Fruit fly (Drosophila melanogaster): ENCODE results near the gene CG12288.

The CG12288 gene

DNA sequence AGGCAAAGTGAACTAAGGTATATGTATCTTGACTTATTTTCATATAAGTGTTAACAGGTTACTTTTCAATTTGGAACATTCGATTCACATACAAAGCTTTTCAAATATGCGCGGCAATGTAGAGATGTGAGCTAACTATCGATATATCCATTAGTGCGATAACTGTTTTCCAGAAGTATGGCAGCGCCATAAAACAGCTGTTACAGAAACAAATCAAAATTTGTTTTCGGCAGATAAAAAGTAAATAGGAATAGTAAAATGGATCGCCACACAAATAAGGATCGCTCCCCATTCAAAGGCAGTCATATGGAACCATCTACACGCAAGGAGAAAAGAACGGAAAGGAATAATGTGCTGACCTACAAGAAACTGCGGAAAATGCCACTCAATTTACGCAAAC, 22.7 kb downstream of the CG12288 start, which contains the start of the genes CG32832, CG31743 and CG34313 (continued):
- TF ChIP-seq org-1 (GFP tag; optimal IDR thresholded peaks at IDR 0.05) (no peak), lbe (GFP tag; optimal IDR thresholded peaks at IDR 0.05) (no peak), Ets97D (GFP tag; optimal IDR thresholded peaks at IDR 0.05) (peak; percentile 52), CG3995 (GFP tag; optimal IDR thresholded peaks at IDR 0.05) (no peak), CG18011 (GFP tag; optimal IDR thresholded peaks at IDR 0.05) (no peak), en (GFP tag; optimal IDR thresholded peaks at IDR 0.05) (no peak), HHEX (GFP tag; optimal IDR thresholded peaks at IDR 0.05) (no peak), CG9817 (tag; optimal IDR thresholded peaks at IDR 0.05) (no peak), CG12391 (tag; optimal IDR thresholded peaks at IDR 0.05) (no peak), cg (GFP tag; optimal IDR thresholded peaks at IDR 0.05) (no peak), CrebB (tag; optimal IDR thresholded peaks at IDR 0.05) (no peak), pnt (GFP tag; optimal IDR thresholded peaks at IDR 0.05) (no peak), crc (GFP tag; optimal IDR thresholded peaks at IDR 0.05) (no peak), lilli (GFP tag; optimal IDR thresholded peaks at IDR 0.05) (no peak), Lim3 (GFP tag; IDR thresholded peaks at IDR 0.05) (no peak), Med (GFP tag) (no peak), ap (GFP tag; IDR thresholded peaks at IDR 0.05) (no peak), aop (GFP tag; IDR thresholded peaks at IDR 0.05) (no peak), sim (GFP tag; IDR thresholded peaks at IDR 0.05) (no peak), Asciz (GFP tag; optimal IDR thresholded peaks at IDR 0.05) (no peak), ssp (GFP tag; IDR thresholded peaks at IDR 0.05) (no peak), ac (GFP tag; optimal IDR thresholded peaks at IDR 0.05) (no peak), ind (GFP tag; optimal IDR thresholded peaks at IDR 0.05) (no peak), B-H1 (GFP tag; IDR thresholded peaks at IDR 0.05) (no peak), CG17912 (GFP tag; optimal IDR thresholded peaks at IDR 0.05) (no peak), pros (GFP tag; optimal IDR thresholded peaks at IDR 0.05) (no peak), Adf1 (GFP tag; IDR thresholded peaks at IDR 0.05) (no peak), CG15514 (GFP tag; optimal IDR thresholded peaks at IDR 0.05) (peak; percentile 44), chinmo (GFP tag; IDR thresholded peaks at IDR 0.05; ENCODE audit: partially characterized antibody) (peak; percentile 79; the same call in 3 of the 4 replicates), CG15269 (tag; optimal IDR thresholded peaks at IDR 0.05) (no peak), Dek (tag; optimal IDR thresholded peaks at IDR 0.05) (no peak), CG2116 (GFP tag; optimal IDR thresholded peaks at IDR 0.05) (peak; percentile 49), unc-4 (GFP tag; IDR thresholded peaks at IDR 0.05; ENCODE audit: partially characterized antibody) (peak; percentile 82), scrt (GFP tag; optimal IDR thresholded peaks at IDR 0.05) (no peak), sens (GFP tag) (peak; percentile 72), CG30403 (GFP tag; optimal IDR thresholded peaks at IDR 0.05) (no peak), CG12155 (GFP tag; optimal IDR thresholded peaks at IDR 0.05) (no peak), sisA (GFP tag; IDR thresholded peaks at IDR 0.05) (no peak), bsh (GFP tag; optimal IDR thresholded peaks at IDR 0.05) (no peak), CG6854 (GFP tag; optimal IDR thresholded peaks at IDR 0.05) (no peak), eyg (GFP tag; optimal IDR thresholded peaks at IDR 0.05) (no peak), CG1832 (GFP tag; optimal IDR thresholded peaks at IDR 0.05) (no peak), CG4730 (GFP tag; IDR thresholded peaks at IDR 0.05) (no peak), CG18619 (GFP tag; optimal IDR thresholded peaks at IDR 0.05) (no peak), jumu (GFP tag; optimal IDR thresholded peaks at IDR 0.05) (no peak), chm (GFP tag; IDR thresholded peaks at IDR 0.05) (no peak), CG9932 (GFP tag; IDR thresholded peaks at IDR 0.05) (no peak), Doc2 (GFP tag; IDR thresholded peaks at IDR 0.05) (no peak), mld (GFP tag; IDR thresholded peaks at IDR 0.05; ENCODE audit: partially characterized antibody) (no peak), CG7786 (GFP tag; optimal IDR thresholded peaks at IDR 0.05) (no peak), Dbx (GFP tag; IDR thresholded peaks at IDR 0.05) (no peak), seq (GFP tag; IDR thresholded peaks at IDR 0.05) (no peak)

All from whole organism, embryonic.